Worm (Caenorhabditis elegans) whole organism, mixed stage, embryonic: ENCODE measurements around the gene T03F6.4.

Source experiments
- M03D4.4 ChIP-seq: sonication (generic microtip); optimal IDR thresholded peaks from 2 replicates; lab custom pipeline; 2017; ENCODE audit warnings: mild to moderate bottlenecking, missing genetic modification characterization, missing compliant biosample characterization
- bed-3 ChIP-seq: fragments of 200-800 bp; sonication (Bioruptor generic); optimal IDR thresholded peaks from 3 replicates; lab custom pipeline; 2018; ENCODE audit warnings: mild to moderate bottlenecking, missing genetic modification characterization, moderate library complexity, missing compliant biosample characterization
- blmp-1 ChIP-seq: fragments of 150-350 bp; optimal IDR thresholded peaks from 2 replicates; lab custom pipeline; 2014; ENCODE audit warnings: missing biosample characterization, missing genetic modification characterization
- ceh-39 ChIP-seq: fragments of 150-350 bp; optimal IDR thresholded peaks from 2 replicates; lab custom pipeline; 2014; ENCODE audit warnings: missing biosample characterization, missing genetic modification characterization
- ceh-43 ChIP-seq: fragments of 200-800 bp; sonication (Bioruptor generic); optimal IDR thresholded peaks from 2 replicates; lab custom pipeline; 2018; ENCODE audit warnings: mild to moderate bottlenecking, missing genetic modification characterization, moderate library complexity, missing compliant biosample characterization
- ces-1 ChIP-seq: fragments of 150-350 bp; optimal IDR thresholded peaks from 2 replicates; lab custom pipeline; 2014; ENCODE audit warnings: missing biosample characterization, missing genetic modification reagents, missing genetic modification characterization
- cnd-1 ChIP-seq: fragments of 200-800 bp; sonication (Bioruptor generic); optimal IDR thresholded peaks from 2 replicates; lab custom pipeline; 2018; ENCODE audit warnings: mild to moderate bottlenecking, missing genetic modification characterization, missing compliant biosample characterization
- drap-1 ChIP-seq: fragments of 200-800 bp; sonication (Bioruptor generic); optimal IDR thresholded peaks from 3 replicates; lab custom pipeline; 2018; ENCODE audit warnings: mild to moderate bottlenecking, missing genetic modification characterization, missing compliant biosample characterization
- elt-1 ChIP-seq: sonication (generic microtip); optimal IDR thresholded peaks from 2 replicates; lab custom pipeline; 2017; ENCODE audit warnings: missing genetic modification characterization, mild to moderate bottlenecking, missing compliant biosample characterization, antibody characterized with exemption, moderate library complexity, borderline replicate concordance; ENCODE audit not compliant: insufficient read depth
- elt-3 ChIP-seq: fragments of 150-350 bp; optimal IDR thresholded peaks from 2 replicates; lab custom pipeline; 2014; ENCODE audit warnings: missing biosample characterization, missing genetic modification characterization
- ham-2 ChIP-seq: fragments of 200-800 bp; sonication (Bioruptor generic); optimal IDR thresholded peaks from 2 replicates; lab custom pipeline; 2018; ENCODE audit warnings: mild to moderate bottlenecking, missing genetic modification characterization, missing compliant biosample characterization
- hlh-1 ChIP-seq: fragments of 150-350 bp; optimal IDR thresholded peaks from 2 replicates; lab custom pipeline; 2014; ENCODE audit warnings: missing biosample characterization, missing genetic modification reagents, missing genetic modification characterization
- mab-5 ChIP-seq: fragments of 150-350 bp; optimal IDR thresholded peaks from 2 replicates; lab custom pipeline; 2014; ENCODE audit warnings: missing biosample characterization, missing genetic modification characterization
- mep-1 ChIP-seq: fragments of 150-350 bp; optimal IDR thresholded peaks from 2 replicates; lab custom pipeline; 2017; ENCODE audit warnings: missing biosample characterization, missing genetic modification reagents, missing genetic modification characterization, inconsistent platforms
- nhr-12 ChIP-seq: fragments of 150-350 bp; optimal IDR thresholded peaks from 2 replicates; lab custom pipeline; 2014; ENCODE audit warnings: missing biosample characterization, missing genetic modification characterization
- nhr-2 ChIP-seq: fragments of 150-350 bp; optimal IDR thresholded peaks from 2 replicates; lab custom pipeline; 2014; ENCODE audit warnings: missing biosample characterization, missing genetic modification characterization
- nhr-237 ChIP-seq: fragments of 150-350 bp; optimal IDR thresholded peaks from 2 replicates; lab custom pipeline; 2014; ENCODE audit warnings: missing biosample characterization, missing genetic modification characterization
- nhr-76 ChIP-seq: sonication (generic microtip); optimal IDR thresholded peaks from 2 replicates; lab custom pipeline; 2017; ENCODE audit warnings: missing biosample characterization, missing genetic modification characterization
- sem-2 ChIP-seq: fragments of 200-800 bp; sonication (Bioruptor generic); optimal IDR thresholded peaks from 2 replicates; lab custom pipeline; 2018; ENCODE audit warnings: mild to moderate bottlenecking, missing genetic modification characterization, missing compliant biosample characterization
- snpc-4 ChIP-seq: fragments of 150-350 bp; optimal IDR thresholded peaks from 2 replicates; lab custom pipeline; 2014; ENCODE audit warnings: missing biosample characterization, missing genetic modification characterization
- sptf-1 ChIP-seq: sonication (generic microtip); optimal IDR thresholded peaks from 2 replicates; lab custom pipeline; 2017; ENCODE audit warnings: mild to moderate bottlenecking, missing genetic modification characterization, moderate library complexity, missing compliant biosample characterization
- tbx-8 ChIP-seq: fragments of 200-800 bp; sonication (Bioruptor generic); optimal IDR thresholded peaks from 2 replicates; lab custom pipeline; 2018; ENCODE audit warnings: mild to moderate bottlenecking, missing genetic modification characterization, moderate library complexity, missing compliant biosample characterization
- unc-120 ChIP-seq: sonication (generic microtip); optimal IDR thresholded peaks from 2 replicates; lab custom pipeline; 2017; ENCODE audit warnings: missing genetic modification characterization, missing compliant biosample characterization; ENCODE audit not compliant: poor library complexity, severe bottlenecking
- unc-39 ChIP-seq: fragments of 150-350 bp; optimal IDR thresholded peaks from 2 replicates; lab custom pipeline; 2014; ENCODE audit warnings: missing biosample characterization, missing genetic modification characterization
- unc-62 ChIP-seq: fragments of 150-350 bp; optimal IDR thresholded peaks from 2 replicates; lab custom pipeline; 2014; ENCODE audit warnings: missing biosample characterization, missing genetic modification reagents, missing genetic modification characterization
- zip-8 ChIP-seq: fragments of 150-350 bp; optimal IDR thresholded peaks from 2 replicates; lab custom pipeline; 2014; ENCODE audit warnings: missing biosample characterization, missing genetic modification characterization
- ztf-11 ChIP-seq: fragments of 150-350 bp; optimal IDR thresholded peaks from 2 replicates; lab custom pipeline; 2014; ENCODE audit warnings: missing biosample characterization, missing genetic modification characterization

The T03F6.4 gene

ce11 chrIII:13383159-13383558 is 2.8 kb upstream of the T03F6.4 start:
- no peak for TF ChIP-seq zip-8
- TF ChIP-seq sem-2 (GFP tag; lab: Kevin White, UChicago) = no peak
- TF ChIP-seq unc-39 (tag; lab: Kevin White, UChicago) = no peak
- no peak for TF ChIP-seq blmp-1 (tag; lab: Kevin White, UChicago)
- TF ChIP-seq cnd-1 (tag; lab: Kevin White, UChicago) = no peak
- TF ChIP-seq sptf-1 = no peak
- TF ChIP-seq nhr-76 (tag; lab: Kevin White, UChicago) = no peak
- TF ChIP-seq hlh-1 (tag; lab: Kevin White, UChicago) = no peak
- TF ChIP-seq ceh-39 (tag; lab: Kevin White, UChicago) = no peak
- no peak for TF ChIP-seq elt-3 (tag; lab: Kevin White, UChicago)
- TF ChIP-seq nhr-2 (tag; lab: Kevin White, UChicago) = no peak
- TF ChIP-seq bed-3 (GFP tag; lab: Kevin White, UChicago) = no peak
- TF ChIP-seq ztf-11 (tag; lab: Kevin White, UChicago) = no peak
- no peak for TF ChIP-seq unc-62 (GFP tag; lab: Kevin White, UChicago)
- TF ChIP-seq M03D4.4 (tag; lab: Kevin White, UChicago) = no peak
- no peak for TF ChIP-seq unc-120 (tag; lab: Kevin White, UChicago)

DNA sequence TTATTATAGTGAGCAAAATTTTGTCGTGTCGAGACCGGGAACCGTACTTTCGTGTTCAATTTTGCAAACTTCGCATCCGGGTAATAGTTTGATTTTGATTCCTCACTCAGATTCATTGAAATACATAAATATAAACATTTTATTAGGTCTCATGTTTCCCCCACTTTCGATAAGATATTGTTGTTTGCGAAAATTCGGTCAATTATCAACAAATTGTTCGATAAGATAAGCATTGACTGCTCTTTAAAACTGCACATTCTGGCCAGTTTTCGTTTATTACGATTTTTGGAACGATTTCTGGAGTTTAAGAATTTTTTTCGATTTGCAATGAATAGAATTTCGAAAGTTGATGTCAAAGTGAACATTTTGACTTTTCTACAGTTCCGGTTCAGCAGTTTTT is 2.7 kb downstream of the T03F6.4 start:
- TF ChIP-seq elt-3 (tag; lab: Kevin White, UChicago) (no peak), hlh-1 (tag; lab: Kevin White, UChicago) (no peak), ham-2 (GFP tag; lab: Kevin White, UChicago) (no peak), unc-39 (tag; lab: Kevin White, UChicago) (no peak)

ce11 chrIII:13389078-13389477 is 3.1 kb downstream of the T03F6.4 start, which contains the start of gene T03F6.3:
T03F6.3 (plus strand) TSS chrIII:13389395.
- TF ChIP-seq ceh-43 = no peak
- no peak for TF ChIP-seq M03D4.4 (tag; lab: Kevin White, UChicago)
- no peak for TF ChIP-seq nhr-2 (tag; lab: Kevin White, UChicago)
- TF ChIP-seq nhr-12 (tag; lab: Kevin White, UChicago) = no peak
- TF ChIP-seq mep-1 (tag; lab: Kevin White, UChicago) = no peak
- TF ChIP-seq ham-2 (GFP tag; lab: Kevin White, UChicago) = no peak
- no peak for TF ChIP-seq tbx-8 (GFP tag; lab: Kevin White, UChicago)
- TF ChIP-seq mab-5 (tag; lab: Kevin White, UChicago) = no peak
- no peak for TF ChIP-seq bed-3 (GFP tag; lab: Kevin White, UChicago)
- TF ChIP-seq nhr-237 (tag; lab: Kevin White, UChicago) = no peak
- TF ChIP-seq sptf-1 = no peak
- no peak for TF ChIP-seq blmp-1 (tag; lab: Kevin White, UChicago)

- TF ChIP-seq nhr-12 (tag; lab: Kevin White, UChicago) (no peak), tbx-8 (GFP tag; lab: Kevin White, UChicago) (no peak), snpc-4 (tag; lab: Kevin White, UChicago) (no peak), elt-1 (tag; lab: Kevin White, UChicago) (no peak), zip-8 (no peak)
These were observed 4.8 kb downstream of the T03F6.4 start for ce11 chrIII:13390789-13391188.

ce11 chrIII:13393239-13393638 is 7.3 kb downstream of the T03F6.4 start, which contains the start of gene dnj-17:
dnj-17 (minus strand) TSS chrIII:13393339.
- TF ChIP-seq nhr-12 (tag; lab: Kevin White, UChicago) = no peak
- no peak for TF ChIP-seq sptf-1
- no peak for TF ChIP-seq drap-1
- no peak for TF ChIP-seq nhr-2 (tag; lab: Kevin White, UChicago)
- TF ChIP-seq ces-1 = peak; percentile 13
- TF ChIP-seq, all 35 proteins: peak for 1

ce11 chrIII:13393647-13394046 is 7.7 kb downstream of the T03F6.4 start, which contains the start of gene qdpr-1:
qdpr-1 (plus strand) TSS chrIII:13393910.
- TF ChIP-seq ham-2 (GFP tag; lab: Kevin White, UChicago) (no peak), nhr-237 (tag; lab: Kevin White, UChicago) (no peak), hlh-1 (tag; lab: Kevin White, UChicago) (no peak), ztf-11 (tag; lab: Kevin White, UChicago) (no peak), unc-120 (tag; lab: Kevin White, UChicago) (no peak), M03D4.4 (tag; lab: Kevin White, UChicago) (no peak), snpc-4 (tag; lab: Kevin White, UChicago) (no peak), blmp-1 (tag; lab: Kevin White, UChicago) (no peak), ces-1 (no peak)
